Fruit fly (Drosophila melanogaster) whole organism, prepupa: ENCODE data around the gene Spc105R.

Source experiments
- Blimp-1 ChIP-seq: fragments of 200-800 bp; sonication (Bioruptor generic); optimal IDR thresholded peaks from 3 replicates; lab custom pipeline; 2017; ENCODE audit warnings: missing biosample characterization, missing genetic modification characterization, mild to moderate bottlenecking, moderate library complexity, missing genetic modification reagents
- CG4318 ChIP-seq: fragments of 200-800 bp; sonication (Bioruptor generic); optimal IDR thresholded peaks from 3 replicates; lab custom pipeline; 2017; ENCODE audit warnings: missing biosample characterization, mild to moderate bottlenecking, missing genetic modification characterization
- CG6276 ChIP-seq: fragments of 200-800 bp; sonication (Bioruptor generic); optimal IDR thresholded peaks from 2 replicates; lab custom pipeline; 2017; ENCODE audit warnings: missing biosample characterization, mild to moderate bottlenecking, missing genetic modification characterization
- CG6854 ChIP-seq: fragments of 200-800 bp; sonication (Bioruptor generic); optimal IDR thresholded peaks from 2 replicates; lab custom pipeline; 2017; ENCODE audit warnings: missing biosample characterization, mild to moderate bottlenecking, missing genetic modification characterization
- CG8119 ChIP-seq: fragments of 200-800 bp; sonication (Bioruptor generic); IDR thresholded peaks from 3 replicates; pipeline ENCODE4 v1.3.6; 2022; ENCODE audit warnings: missing biosample characterization, missing genetic modification characterization
- CG8632 ChIP-seq: fragments of 200-800 bp; sonication (Bioruptor generic); optimal IDR thresholded peaks from 3 replicates; lab custom pipeline; 2016; ENCODE audit warnings: missing biosample characterization, missing genetic modification characterization
- Eip93F ChIP-seq: fragments of 200-800 bp; sonication (Bioruptor generic); optimal IDR thresholded peaks from 2 replicates; lab custom pipeline; 2016; ENCODE audit warnings: missing biosample characterization, mild to moderate bottlenecking, missing genetic modification characterization
- Gug ChIP-seq: fragments of 200-800 bp; sonication (Bioruptor generic); IDR thresholded peaks from 2 replicates; pipeline ENCODE4 v1.3.6; 2022; ENCODE audit warnings: missing biosample characterization, missing genetic modification characterization
- Lpt ChIP-seq: fragments of 200-800 bp; sonication (Bioruptor generic); optimal IDR thresholded peaks from 3 replicates; lab custom pipeline; 2016; ENCODE audit warnings: missing biosample characterization, missing genetic modification characterization
- acj6 ChIP-seq: fragments of 200-800 bp; sonication (Bioruptor generic); optimal IDR thresholded peaks from 3 replicates; lab custom pipeline; 2016; ENCODE audit warnings: missing biosample characterization, missing genetic modification characterization
- dac ChIP-seq: fragments of 200-800 bp; sonication (Bioruptor generic); optimal IDR thresholded peaks from 2 replicates; lab custom pipeline; 2017; ENCODE audit warnings: missing biosample characterization, mild to moderate bottlenecking, missing genetic modification characterization
- lz ChIP-seq: fragments of 200-800 bp; sonication (Bioruptor generic); optimal IDR thresholded peaks from 3 replicates; lab custom pipeline; 2016; ENCODE audit warnings: missing biosample characterization, missing genetic modification characterization
- ss ChIP-seq, 2 experiments: fragments of 200-800 bp; sonication (Bioruptor generic); optimal IDR thresholded peaks; 2 replicates in 1 of 2; 3 replicates in 1 of 2; lab custom pipeline; 2017 to 2018; ENCODE audit warnings: mild to moderate bottlenecking in 2 of 2, missing biosample characterization in 2 of 2, missing genetic modification characterization in 2 of 2, moderate library complexity in 1 of 2
- vri ChIP-seq: fragments of 200-800 bp; sonication (Bioruptor generic); optimal IDR thresholded peaks from 3 replicates; lab custom pipeline; 2016; ENCODE audit warnings: missing biosample characterization, mild to moderate bottlenecking, missing genetic modification characterization

DNA sequence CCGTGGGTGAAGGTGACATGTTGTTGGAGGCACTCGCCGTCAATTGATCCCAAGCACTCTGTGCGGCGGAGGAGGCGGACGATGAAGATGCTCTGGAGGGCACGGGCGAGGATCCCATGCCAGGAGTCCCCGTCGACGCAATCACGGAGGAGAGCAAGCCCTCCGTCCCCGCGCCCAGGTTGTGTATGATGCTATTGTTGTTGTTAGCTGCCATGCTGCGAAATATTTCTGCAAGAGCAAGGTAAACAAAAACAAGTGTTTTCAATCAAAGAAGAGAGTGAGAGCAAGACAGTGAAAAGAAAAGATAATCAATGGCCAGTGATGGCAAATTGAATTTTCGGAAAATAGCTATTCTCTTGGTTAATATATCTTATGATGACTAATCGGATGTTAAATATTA, 15.8 kb upstream of the Spc105R start:
- TF ChIP-seq Gug (GFP tag; lab: Robert Waterston, UW) (no peak), CG8119 (no peak), dac (GFP tag; lab: Kevin White, UChicago) (no peak), Blimp-1 (GFP tag; lab: Kevin White, UChicago) (no peak), lz (GFP tag; lab: Kevin White, UChicago) (no peak), CG6854 (no peak), CG4318 (GFP tag; lab: Kevin White, UChicago) (no peak), CG6276 (GFP tag; lab: Kevin White, UChicago) (no peak), CG8632 (GFP tag; lab: Kevin White, UChicago) (no peak), Eip93F (no peak), acj6 (GFP tag; lab: Kevin White, UChicago) (no peak), ss (GFP tag; optimal IDR thresholded peaks at IDR 0.05; lab: Kevin White, UChicago) (no peak), Lpt (no peak), vri (GFP tag; lab: Kevin White, UChicago) (no peak)
